Worm (Caenorhabditis elegans) whole organism, L3 larva: Measurements from ENCODE around the gene ufd-2.

ENCODE experiments used
- R02D3.7 ChIP-seq: fragments of 150-350 bp; optimal IDR thresholded peaks from 2 replicates; lab custom pipeline; 2014; ENCODE audit warnings: missing biosample characterization, missing genetic modification characterization
- ZK546.5 ChIP-seq: sonication (generic microtip); optimal IDR thresholded peaks from 2 replicates; lab custom pipeline; 2017; ENCODE audit warnings: missing biosample characterization, missing genetic modification characterization
- aly-2 ChIP-seq: fragments of 150-350 bp; optimal IDR thresholded peaks from 2 replicates; lab custom pipeline; 2014; ENCODE audit warnings: missing biosample characterization, missing genetic modification characterization
- ama-1 ChIP-seq: fragments of 150-350 bp; optimal IDR thresholded peaks from 2 replicates; lab custom pipeline; 2018
- ceh-28 ChIP-seq: fragments of 150-350 bp; optimal IDR thresholded peaks from 2 replicates; lab custom pipeline; 2014; ENCODE audit warnings: missing biosample characterization, missing genetic modification reagents, missing genetic modification characterization
- ceh-82 ChIP-seq: fragments of 150-350 bp; optimal IDR thresholded peaks from 2 replicates; lab custom pipeline; 2014; ENCODE audit warnings: missing biosample characterization, missing genetic modification characterization
- ceh-9 ChIP-seq: sonication (generic microtip); optimal IDR thresholded peaks from 2 replicates; lab custom pipeline; 2018; ENCODE audit warnings: missing biosample characterization, missing genetic modification characterization
- daf-12 ChIP-seq: fragments of 150-350 bp; optimal IDR thresholded peaks from 2 replicates; lab custom pipeline; 2014; ENCODE audit warnings: missing biosample characterization, missing genetic modification reagents, missing genetic modification characterization
- egl-5 ChIP-seq: fragments of 150-350 bp; optimal IDR thresholded peaks from 2 replicates; lab custom pipeline; 2017; ENCODE audit warnings: missing biosample characterization, missing genetic modification reagents, missing genetic modification characterization, inconsistent platforms
- elt-1 ChIP-seq: fragments of 150-350 bp; optimal IDR thresholded peaks from 2 replicates; lab custom pipeline; 2014; ENCODE audit warnings: missing biosample characterization, missing genetic modification characterization
- elt-2 ChIP-seq: sonication (generic microtip); optimal IDR thresholded peaks from 2 replicates; lab custom pipeline; 2016; ENCODE audit warnings: missing genetic modification reagents, mild to moderate bottlenecking, missing genetic modification characterization, missing compliant biosample characterization
- elt-3 ChIP-seq, 3 experiments: fragments of 150-350 bp in 1 of 3; sonication (generic microtip) in 2 of 3; optimal IDR thresholded peaks; 2 replicates in 2 of 3; 4 replicates in 1 of 3; lab custom pipeline; 2014 to 2017; ENCODE audit warnings: missing biosample characterization in 3 of 3, missing genetic modification characterization in 3 of 3
- fkh-2 ChIP-seq: fragments of 150-350 bp; optimal IDR thresholded peaks from 2 replicates; lab custom pipeline; 2014; ENCODE audit warnings: missing biosample characterization, missing genetic modification reagents, missing genetic modification characterization
- jun-1 ChIP-seq: fragments of 150-350 bp; optimal IDR thresholded peaks from 2 replicates; lab custom pipeline; 2014; ENCODE audit warnings: missing biosample characterization, missing genetic modification reagents, missing genetic modification characterization
- lin-39 ChIP-seq: fragments of 150-350 bp; optimal IDR thresholded peaks from 2 replicates; lab custom pipeline; 2018; ENCODE audit warnings: missing biosample characterization, missing genetic modification reagents, missing genetic modification characterization
- lsy-12 ChIP-seq: sonication (generic microtip); optimal IDR thresholded peaks from 2 replicates; lab custom pipeline; 2016; ENCODE audit warnings: mild to moderate bottlenecking, missing genetic modification characterization, missing compliant biosample characterization
- mdl-1 ChIP-seq: fragments of 150-350 bp; optimal IDR thresholded peaks from 2 replicates; lab custom pipeline; 2014; ENCODE audit warnings: missing biosample characterization, missing genetic modification characterization
- nfya-1 ChIP-seq: sonication (generic microtip); optimal IDR thresholded peaks from 2 replicates; lab custom pipeline; 2017; ENCODE audit warnings: missing genetic modification characterization, mild to moderate bottlenecking, missing compliant biosample characterization, antibody characterized with exemption, moderate library complexity; ENCODE audit not compliant: insufficient read depth
- nhr-11 ChIP-seq: fragments of 150-350 bp; optimal IDR thresholded peaks from 2 replicates; lab custom pipeline; 2014; ENCODE audit warnings: missing biosample characterization, missing genetic modification characterization
- nhr-12 ChIP-seq: fragments of 150-350 bp; optimal IDR thresholded peaks from 2 replicates; lab custom pipeline; 2014; ENCODE audit warnings: missing biosample characterization, missing genetic modification characterization
- nhr-23 ChIP-seq: fragments of 150-350 bp; optimal IDR thresholded peaks from 2 replicates; lab custom pipeline; 2014; ENCODE audit warnings: missing biosample characterization, missing genetic modification reagents, missing genetic modification characterization
- nhr-237 ChIP-seq: fragments of 150-350 bp; optimal IDR thresholded peaks from 2 replicates; lab custom pipeline; 2014; ENCODE audit warnings: missing biosample characterization, missing genetic modification characterization
- nhr-28 ChIP-seq: fragments of 150-350 bp; optimal IDR thresholded peaks from 2 replicates; lab custom pipeline; 2014; ENCODE audit warnings: missing biosample characterization, missing genetic modification characterization
- nhr-43 ChIP-seq: sonication (generic microtip); optimal IDR thresholded peaks from 2 replicates; lab custom pipeline; 2016; ENCODE audit warnings: mild to moderate bottlenecking, missing genetic modification characterization, missing compliant biosample characterization; ENCODE audit not compliant: poor library complexity, severe bottlenecking
- nhr-67 ChIP-seq: fragments of 150-350 bp; optimal IDR thresholded peaks from 2 replicates; lab custom pipeline; 2014; ENCODE audit warnings: missing biosample characterization, missing genetic modification characterization
- nhr-77 ChIP-seq: fragments of 150-350 bp; optimal IDR thresholded peaks from 2 replicates; lab custom pipeline; 2014; ENCODE audit warnings: missing biosample characterization, missing genetic modification characterization
- pqm-1 ChIP-seq: fragments of 150-350 bp; optimal IDR thresholded peaks from 2 replicates; lab custom pipeline; 2017; ENCODE audit warnings: missing biosample characterization, missing genetic modification characterization, inconsistent platforms
- sea-2 ChIP-seq: fragments of 150-350 bp; sonication (generic microtip); optimal IDR thresholded peaks from 4 replicates; lab custom pipeline; 2014; ENCODE audit warnings: missing biosample characterization, missing genetic modification reagents, missing genetic modification characterization
- skn-1 ChIP-seq: fragments of 150-350 bp; optimal IDR thresholded peaks from 2 replicates; lab custom pipeline; 2014; ENCODE audit warnings: missing biosample characterization, missing genetic modification characterization
- snpc-4 ChIP-seq: fragments of 150-350 bp; optimal IDR thresholded peaks from 2 replicates; lab custom pipeline; 2014; ENCODE audit warnings: missing biosample characterization, missing genetic modification characterization
- tbx-2 ChIP-seq: sonication (generic microtip); optimal IDR thresholded peaks from 2 replicates; lab custom pipeline; 2016; ENCODE audit warnings: mild to moderate bottlenecking, missing genetic modification characterization, missing compliant biosample characterization
- unc-39 ChIP-seq: sonication (generic microtip); optimal IDR thresholded peaks from 4 replicates; lab custom pipeline; 2017; ENCODE audit warnings: missing biosample characterization, missing genetic modification characterization
- unc-62 ChIP-seq: fragments of 150-350 bp; sonication (generic microtip); optimal IDR thresholded peaks from 4 replicates; lab custom pipeline; 2014; ENCODE audit warnings: missing biosample characterization, missing genetic modification reagents, missing genetic modification characterization
- ztf-11 ChIP-seq: fragments of 150-350 bp; optimal IDR thresholded peaks from 2 replicates; lab custom pipeline; 2014; ENCODE audit warnings: missing biosample characterization, missing genetic modification characterization

Gene ufd-2

DNA sequence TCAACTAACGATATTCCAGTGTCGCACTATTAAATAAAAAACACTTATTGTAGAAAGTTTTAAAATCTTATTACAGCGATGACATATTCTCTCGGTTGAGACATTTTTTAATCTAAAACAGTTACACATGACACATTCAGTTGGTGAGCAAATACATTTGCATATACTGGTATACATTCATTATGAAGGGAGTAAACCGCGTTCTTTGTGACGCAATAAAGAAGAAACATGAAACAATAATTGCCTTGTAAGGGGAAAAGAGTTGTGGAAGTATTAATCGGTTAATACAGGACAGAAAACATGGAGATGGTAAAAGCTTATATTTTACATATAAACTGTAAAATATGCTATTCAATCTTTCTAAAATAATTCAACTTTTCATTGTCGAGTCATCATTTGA is 11.2 kb upstream of the ufd-2 start:
- TF ChIP-seq jun-1 (tag; lab: Kevin White, UChicago) (no peak), ztf-11 (tag; lab: Kevin White, UChicago) (no peak), nhr-77 (tag; lab: Kevin White, UChicago) (no peak), unc-39 (tag; lab: Kevin White, UChicago) (no peak), nfya-1 (tag; lab: Kevin White, UChicago) (no peak), nhr-67 (tag; lab: Kevin White, UChicago) (no peak), lin-39 (tag; lab: Kevin White, UChicago) (no peak), nhr-12 (no peak), skn-1 (tag; lab: Kevin White, UChicago) (no peak), elt-3 (tag; optimal IDR thresholded peaks at IDR 0.05; lab: Kevin White, UChicago) (no peak), daf-12 (no peak), nhr-11 (tag; lab: Kevin White, UChicago) (no peak), R02D3.7 (tag; lab: Kevin White, UChicago) (no peak), tbx-2 (tag; lab: Kevin White, UChicago) (no peak), sea-2 (GFP tag; lab: Kevin White, UChicago) (no peak), nhr-23 (no peak), ceh-9 (no peak), aly-2 (tag; lab: Kevin White, UChicago) (no peak), fkh-2 (tag; lab: Kevin White, UChicago) (no peak)
- TF ChIP-seq, all 47 proteins: peak for 0

DNA sequence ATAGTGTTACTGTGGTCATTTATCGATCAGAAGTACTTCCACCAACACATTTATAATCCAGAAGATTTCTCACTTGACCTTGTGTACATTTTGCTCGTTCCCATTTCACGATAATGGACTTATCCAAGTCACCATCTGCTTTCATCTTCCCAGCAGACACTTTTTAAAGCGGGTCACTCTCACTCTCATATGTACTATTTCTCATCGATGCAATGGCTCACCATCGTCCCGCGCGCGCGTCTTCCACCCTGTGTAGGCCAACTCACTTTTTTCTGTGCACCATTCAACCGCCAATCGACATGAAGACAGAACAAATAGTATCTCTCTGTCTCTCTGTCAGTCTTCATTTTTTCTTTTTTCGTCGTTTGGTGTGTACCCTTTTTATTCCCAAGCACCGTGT is 10.4 kb upstream of the ufd-2 start:
- no peak for TF ChIP-seq nhr-28 (tag; lab: Kevin White, UChicago)
- no peak for TF ChIP-seq ama-1 (lab: Kevin White, UChicago)
- TF ChIP-seq daf-12, result no peak
- TF ChIP-seq jun-1 (tag; lab: Kevin White, UChicago), result no peak
- no peak for TF ChIP-seq R02D3.7 (tag; lab: Kevin White, UChicago)
- no peak for TF ChIP-seq ceh-28 (tag; lab: Kevin White, UChicago)
- TF ChIP-seq snpc-4 (tag; lab: Kevin White, UChicago), result no peak

DNA sequence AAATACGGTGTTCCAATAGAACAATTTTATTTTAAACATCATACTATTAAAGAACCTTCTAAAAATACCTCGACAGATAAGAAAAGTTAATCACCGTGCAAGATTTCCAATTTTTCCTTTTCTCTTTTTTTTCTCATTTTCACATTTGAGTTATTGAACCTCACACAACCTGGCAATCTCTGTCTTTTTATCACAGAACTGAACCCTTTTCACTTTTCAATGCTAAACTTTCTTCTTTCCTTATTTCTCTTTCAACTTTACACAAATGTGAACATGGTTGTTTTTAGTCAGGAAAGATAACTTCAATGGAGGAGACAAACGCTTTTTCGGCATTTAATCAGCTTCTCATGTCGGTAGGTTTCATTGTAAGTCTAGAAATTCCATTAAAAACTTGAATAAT is 9.7 kb upstream of the ufd-2 start, which contains the start of gene T05H10.4:
TSS of gene T05H10.4 (plus strand) at position 301 of the 400 bp plus-strand sequence.
- TF ChIP-seq ZK546.5 (tag; lab: Kevin White, UChicago), result no peak
- no peak for TF ChIP-seq ceh-28 (tag; lab: Kevin White, UChicago)
- TF ChIP-seq elt-2, result no peak
- no peak for TF ChIP-seq egl-5 (tag; lab: Kevin White, UChicago)
- no peak for TF ChIP-seq aly-2 (tag; lab: Kevin White, UChicago)

DNA sequence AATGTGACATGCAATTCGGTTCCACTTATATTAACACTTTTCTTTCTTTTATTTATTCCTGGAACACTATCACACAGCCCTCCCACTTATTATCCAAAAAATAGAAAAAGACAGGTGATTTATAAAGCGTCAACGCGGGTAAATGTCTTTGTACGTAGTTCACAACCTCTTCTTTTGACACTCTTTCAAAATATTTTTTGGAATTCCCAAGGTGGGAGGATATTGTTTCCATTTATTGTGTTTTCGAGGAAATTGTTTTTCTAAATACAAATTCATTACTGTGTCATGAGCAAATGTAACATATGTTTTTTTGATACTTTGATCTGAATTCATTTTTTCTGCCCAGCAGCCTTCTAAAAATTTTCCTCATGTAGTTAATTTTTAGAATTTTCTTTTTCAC is 4.6 kb upstream of the ufd-2 start:
- TF ChIP-seq nhr-237 (tag; lab: Kevin White, UChicago) (no peak), lin-39 (tag; lab: Kevin White, UChicago) (no peak), nhr-67 (tag; lab: Kevin White, UChicago) (no peak), ZK546.5 (tag; lab: Kevin White, UChicago) (no peak)

DNA sequence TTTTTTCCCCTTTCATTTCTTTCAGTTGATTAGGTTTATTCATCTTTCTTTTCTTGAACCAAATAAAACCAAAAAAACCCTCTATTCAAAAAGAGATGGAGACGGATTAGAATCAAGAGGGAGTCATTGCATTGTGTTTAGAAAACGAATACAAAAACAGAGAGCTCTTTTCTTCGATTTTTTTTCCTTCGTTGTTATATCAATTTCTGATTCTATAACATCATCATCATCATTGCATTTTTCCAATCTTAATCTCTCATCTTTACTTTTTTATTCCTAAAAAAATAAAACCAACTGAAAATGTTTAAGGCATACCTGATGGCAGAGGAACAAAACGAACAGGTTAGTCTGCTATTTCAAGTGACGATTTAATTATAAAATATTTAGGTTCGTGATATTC is 3.8 kb upstream of the ufd-2 start, which contains the start of gene T05H10.8:
TSS of gene T05H10.8 (plus strand) at position 301 of the 400 bp plus-strand sequence.
- TF ChIP-seq nhr-43 (tag; lab: Kevin White, UChicago) (no peak), pqm-1 (tag; lab: Kevin White, UChicago) (no peak), lsy-12 (tag; lab: Kevin White, UChicago) (no peak), ama-1 (lab: Kevin White, UChicago) (no peak), egl-5 (tag; lab: Kevin White, UChicago) (no peak), ceh-82 (tag; lab: Kevin White, UChicago) (no peak)
- TF ChIP-seq, all 47 proteins: peak for 0

DNA sequence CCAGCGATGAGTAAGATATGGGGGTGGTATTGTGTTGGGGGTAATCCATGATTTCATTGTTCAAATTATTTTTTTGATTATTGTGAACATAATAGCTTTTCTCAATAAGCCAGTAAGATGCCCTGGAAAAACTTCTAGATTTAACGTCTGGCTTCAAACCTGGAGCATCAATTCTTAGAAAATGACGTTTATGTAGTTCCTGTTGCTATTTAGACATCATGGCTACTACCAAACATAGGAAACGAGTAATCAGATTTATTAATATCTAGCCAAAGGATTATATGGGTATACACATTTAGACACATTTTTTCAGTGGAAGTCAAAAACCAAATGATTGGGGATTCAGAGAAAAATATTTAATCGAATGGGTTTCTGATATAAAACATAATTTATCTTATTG is 3.0 kb upstream of the ufd-2 start:
- TF ChIP-seq elt-1 (tag; lab: Kevin White, UChicago) (no peak), unc-62 (GFP tag; lab: Kevin White, UChicago) (no peak), mdl-1 (tag; lab: Kevin White, UChicago) (no peak), nhr-11 (tag; lab: Kevin White, UChicago) (peak; percentile 81), nhr-23 (no peak), nhr-237 (tag; lab: Kevin White, UChicago) (no peak)
